Worm (Caenorhabditis elegans) whole organism, L4 larva: ENCODE data around the gene F53A10.2.

Experiments used
- D1046.2 ChIP-seq: fragments of 200-800 bp; sonication (Bioruptor generic); IDR thresholded peaks from 2 replicates; pipeline ENCODE4 v1.3.6; 2022; ENCODE audit warnings: missing genetic modification characterization, missing compliant biosample characterization
- F26F4.8 ChIP-seq: fragments of 200-800 bp; sonication (Bioruptor generic); conservative IDR thresholded peaks from 2 replicates; pipeline ENCODE4 v1.3.6; 2022; ENCODE audit warnings: missing genetic modification characterization, missing compliant biosample characterization
- F44E2.7 ChIP-seq: fragments of 200-800 bp; sonication (Bioruptor generic); IDR thresholded peaks from 2 replicates; pipeline ENCODE4 v2.1.2; 2022; ENCODE audit warnings: missing genetic modification characterization, missing compliant biosample characterization
- F49E8.2 ChIP-seq: sonication (generic microtip); optimal IDR thresholded peaks from 2 replicates; lab custom pipeline; 2016; ENCODE audit warnings: missing compliant biosample characterization, mild to moderate bottlenecking, missing genetic modification characterization, borderline replicate concordance
- R02D3.7 ChIP-seq: fragments of 150-350 bp; sonication (generic microtip); optimal IDR thresholded peaks from 3 replicates; lab custom pipeline; 2014; ENCODE audit warnings: missing biosample characterization, missing genetic modification characterization
- T20F7.1 ChIP-seq: fragments of 200-800 bp; sonication (Bioruptor generic); optimal IDR thresholded peaks from 2 replicates; lab custom pipeline; 2018; ENCODE audit warnings: mild to moderate bottlenecking, missing genetic modification characterization, missing compliant biosample characterization
- T26A8.4 ChIP-seq: fragments of 200-800 bp; sonication (Bioruptor generic); IDR thresholded peaks from 2 replicates; pipeline ENCODE4 v1.3.6; 2022; ENCODE audit warnings: missing genetic modification characterization, missing compliant biosample characterization
- Y105C5A.15 ChIP-seq: fragments of 200-800 bp; sonication (Bioruptor generic); IDR thresholded peaks from 2 replicates; pipeline ENCODE4 v1.3.6; 2022; ENCODE audit warnings: missing genetic modification characterization, missing compliant biosample characterization
- ZK546.5 ChIP-seq, 2 experiments: sonication (generic microtip); optimal IDR thresholded peaks; 2 replicates each; lab custom pipeline; 2017; ENCODE audit warnings: missing biosample characterization in 2 of 2, missing genetic modification characterization in 2 of 2
- attf-4 ChIP-seq: sonication (generic microtip); optimal IDR thresholded peaks from 3 replicates; lab custom pipeline; 2017; ENCODE audit warnings: missing biosample characterization, missing genetic modification characterization
- ceh-28 ChIP-seq: fragments of 150-350 bp; optimal IDR thresholded peaks from 2 replicates; lab custom pipeline; 2014; ENCODE audit warnings: missing biosample characterization, missing genetic modification reagents, missing genetic modification characterization
- ceh-32 ChIP-seq: sonication (generic microtip); optimal IDR thresholded peaks from 2 replicates; lab custom pipeline; 2016; ENCODE audit warnings: mild to moderate bottlenecking, missing genetic modification characterization, missing compliant biosample characterization; ENCODE audit not compliant: poor library complexity
- daf-12 ChIP-seq: fragments of 150-350 bp; optimal IDR thresholded peaks from 2 replicates; lab custom pipeline; 2014; ENCODE audit warnings: missing biosample characterization, missing genetic modification reagents, missing genetic modification characterization
- dmd-8 ChIP-seq: fragments of 200-800 bp; sonication (Bioruptor generic); IDR thresholded peaks from 2 replicates; pipeline ENCODE4 v1.3.6; 2022; ENCODE audit warnings: missing genetic modification characterization, missing compliant biosample characterization
- egl-43 ChIP-seq: fragments of 200-800 bp; sonication (Bioruptor generic); IDR thresholded peaks from 2 replicates; pipeline ENCODE4 v1.3.6; 2022; ENCODE audit warnings: missing genetic modification reagents, missing genetic modification characterization, missing compliant biosample characterization
- fos-1 ChIP-seq: fragments of 150-350 bp; optimal IDR thresholded peaks from 2 replicates; lab custom pipeline; 2014; ENCODE audit warnings: missing biosample characterization, missing genetic modification characterization
- gei-8 ChIP-seq: fragments of 200-800 bp; sonication (Bioruptor generic); optimal IDR thresholded peaks from 2 replicates; lab custom pipeline; 2018; ENCODE audit warnings: mild to moderate bottlenecking, missing genetic modification characterization, missing compliant biosample characterization
- hif-1 ChIP-seq, 2 experiments: sonication (generic microtip); optimal IDR thresholded peaks; 2 replicates each; lab custom pipeline; 2016 to 2017; ENCODE audit warnings: missing compliant biosample characterization in 2 of 2, missing genetic modification characterization in 2 of 2, missing genetic modification reagents in 2 of 2, missing genotype in 2 of 2, mild to moderate bottlenecking in 1 of 2
- jun-1 ChIP-seq: fragments of 150-350 bp; optimal IDR thresholded peaks from 2 replicates; lab custom pipeline; 2014; ENCODE audit warnings: missing biosample characterization, missing genetic modification reagents, missing genetic modification characterization
- lin-13 ChIP-seq: fragments of 150-350 bp; optimal IDR thresholded peaks from 2 replicates; lab custom pipeline; 2014; ENCODE audit warnings: missing biosample characterization, missing genetic modification reagents, missing genetic modification characterization
- lin-29 ChIP-seq: fragments of 200-800 bp; sonication (Bioruptor generic); IDR thresholded peaks from 2 replicates; pipeline ENCODE4 v1.3.6; 2022; ENCODE audit warnings: missing genetic modification reagents, missing genetic modification characterization, missing compliant biosample characterization
- lin-39 ChIP-seq: fragments of 150-350 bp; optimal IDR thresholded peaks from 2 replicates; lab custom pipeline; 2014; ENCODE audit warnings: missing biosample characterization, missing genetic modification reagents, missing genetic modification characterization
- madf-9 ChIP-seq: fragments of 200-800 bp; sonication (Bioruptor generic); conservative IDR thresholded peaks from 2 replicates; pipeline ENCODE4 v1.3.6; 2022; ENCODE audit warnings: missing genetic modification reagents, missing genetic modification characterization, missing compliant biosample characterization
- mes-2 ChIP-seq: sonication (generic microtip); optimal IDR thresholded peaks from 2 replicates; lab custom pipeline; 2016; ENCODE audit warnings: missing genotype, mild to moderate bottlenecking, missing genetic modification characterization, missing compliant biosample characterization; ENCODE audit not compliant: poor library complexity, severe bottlenecking
- mxl-3 ChIP-seq: fragments of 200-800 bp; sonication (Bioruptor generic); optimal IDR thresholded peaks from 2 replicates; lab custom pipeline; 2018; ENCODE audit warnings: mild to moderate bottlenecking, missing genetic modification characterization, missing compliant biosample characterization
- nhr-10 ChIP-seq: fragments of 150-350 bp; optimal IDR thresholded peaks from 2 replicates; lab custom pipeline; 2014; ENCODE audit warnings: missing biosample characterization, missing genetic modification characterization
- nhr-11 ChIP-seq: fragments of 150-350 bp; optimal IDR thresholded peaks from 2 replicates; lab custom pipeline; 2014; ENCODE audit warnings: missing biosample characterization, missing genetic modification characterization
- nhr-111 ChIP-seq: fragments of 200-800 bp; sonication (Bioruptor generic); optimal IDR thresholded peaks from 2 replicates; lab custom pipeline; 2018; ENCODE audit warnings: mild to moderate bottlenecking, missing genetic modification characterization, missing compliant biosample characterization
- nhr-237 ChIP-seq: sonication (generic microtip); optimal IDR thresholded peaks from 2 replicates; lab custom pipeline; 2017; ENCODE audit warnings: missing biosample characterization, missing genetic modification characterization
- nhr-41 ChIP-seq: fragments of 200-800 bp; sonication (Bioruptor generic); IDR thresholded peaks from 2 replicates; pipeline ENCODE4 v1.3.6; 2022; ENCODE audit warnings: missing genetic modification reagents, missing genetic modification characterization, missing compliant biosample characterization
- nhr-42 ChIP-seq: fragments of 200-800 bp; sonication (Bioruptor generic); IDR thresholded peaks from 2 replicates; pipeline ENCODE4 v1.3.6; 2022; ENCODE audit warnings: missing genetic modification characterization, missing compliant biosample characterization
- nhr-48 ChIP-seq: sonication (generic microtip); optimal IDR thresholded peaks from 2 replicates; lab custom pipeline; 2016; ENCODE audit warnings: mild to moderate bottlenecking, missing genetic modification characterization, missing compliant biosample characterization
- nhr-6 ChIP-seq: fragments of 150-350 bp; optimal IDR thresholded peaks from 2 replicates; lab custom pipeline; 2014; ENCODE audit warnings: missing biosample characterization, missing genetic modification characterization
- nhr-76 ChIP-seq: fragments of 150-350 bp; optimal IDR thresholded peaks from 2 replicates; lab custom pipeline; 2014; ENCODE audit warnings: missing biosample characterization, missing genetic modification characterization
- sdz-12 ChIP-seq: fragments of 200-800 bp; sonication (Bioruptor generic); optimal IDR thresholded peaks from 2 replicates; lab custom pipeline; 2018; ENCODE audit warnings: mild to moderate bottlenecking, missing genetic modification characterization, missing compliant biosample characterization
- set-16 ChIP-seq: fragments of 200-800 bp; sonication (Bioruptor generic); IDR thresholded peaks from 2 replicates; pipeline ENCODE4 v1.3.6; 2022; ENCODE audit warnings: missing genetic modification reagents, missing genetic modification characterization, missing compliant biosample characterization
- snpc-4 ChIP-seq: fragments of 150-350 bp; optimal IDR thresholded peaks from 2 replicates; lab custom pipeline; 2014; ENCODE audit warnings: missing biosample characterization, missing genetic modification characterization
- tag-97 ChIP-seq: fragments of 200-800 bp; sonication (Bioruptor generic); IDR thresholded peaks from 2 replicates; pipeline ENCODE4 v1.3.6; 2022; ENCODE audit warnings: missing genetic modification characterization, missing compliant biosample characterization
- unc-130 ChIP-seq: sonication (generic microtip); optimal IDR thresholded peaks from 2 replicates; lab custom pipeline; 2016; ENCODE audit warnings: missing genetic modification reagents, missing genetic modification characterization, missing compliant biosample characterization
- unc-62 ChIP-seq, 3 experiments: fragments of 150-350 bp in 1 of 3; sonication (generic microtip); optimal IDR thresholded peaks in 2 of 3; peaks in 1 of 3; 1 replicate in 1 of 3; 2 replicates in 2 of 3; lab custom pipeline; 2014 to 2017; ENCODE audit warnings: missing biosample characterization in 3 of 3, missing genetic modification characterization in 3 of 3, missing genetic modification reagents in 3 of 3, missing genotype in 1 of 3
- vab-7 ChIP-seq: fragments of 200-800 bp; sonication (Bioruptor generic); IDR thresholded peaks from 2 replicates; pipeline ENCODE4 v1.3.6; 2022; ENCODE audit warnings: missing genetic modification reagents, missing genetic modification characterization, missing compliant biosample characterization
- zfp-2 ChIP-seq: sonication (generic microtip); optimal IDR thresholded peaks from 2 replicates; lab custom pipeline; 2016; ENCODE audit warnings: mild to moderate bottlenecking, missing genetic modification characterization, missing compliant biosample characterization
- zfp-3 ChIP-seq: fragments of 200-800 bp; sonication (Bioruptor generic); conservative IDR thresholded peaks from 2 replicates; pipeline ENCODE4 v1.3.6; 2022; ENCODE audit warnings: missing genetic modification reagents, missing genetic modification characterization, missing compliant biosample characterization
- ztf-11 ChIP-seq: fragments of 150-350 bp; optimal IDR thresholded peaks from 2 replicates; lab custom pipeline; 2014; ENCODE audit warnings: missing biosample characterization, missing genetic modification characterization
- ztf-7 ChIP-seq: fragments of 150-350 bp; optimal IDR thresholded peaks from 2 replicates; lab custom pipeline; 2014; ENCODE audit warnings: missing biosample characterization, missing genetic modification characterization

The F53A10.2 gene

ce11 chrII:1246855-1247259, 49.7 kb downstream of the F53A10.2 start (continued):
- TF ChIP-seq egl-43 = peak; percentile 89
- peak; percentile 51 for TF ChIP-seq lin-13 (GFP tag; lab: Kevin White, UChicago)
- TF ChIP-seq T26A8.4 (GFP tag; lab: Robert Waterston, UW) = peak; percentile 95
- peak; percentile 80 for TF ChIP-seq nhr-42 (GFP tag; lab: Robert Waterston, UW)
- no peak for TF ChIP-seq snpc-4 (tag; lab: Kevin White, UChicago)
- no peak for TF ChIP-seq lin-39 (tag; lab: Kevin White, UChicago)
- TF ChIP-seq T20F7.1 = no peak
- peak in 1 of 2 experiments; percentile 84 for TF ChIP-seq hif-1 (tag; optimal IDR thresholded peaks at IDR 0.05; lab: Kevin White, UChicago)
- TF ChIP-seq set-16 (GFP tag; lab: Robert Waterston, UW) = peak; percentile 100
- peak; percentile 97 for TF ChIP-seq nhr-48 (tag; lab: Kevin White, UChicago)
- no peak for TF ChIP-seq Y105C5A.15
- TF ChIP-seq nhr-76 (tag; lab: Kevin White, UChicago) = no peak
- TF ChIP-seq ztf-11 (tag; lab: Kevin White, UChicago) = no peak
- TF ChIP-seq gei-8 = peak; percentile 53
- peak; percentile 86 for TF ChIP-seq nhr-41
- no peak for TF ChIP-seq unc-130 (GFP tag; lab: Kevin White, UChicago)
- peak; percentile 68 for TF ChIP-seq mes-2
- TF ChIP-seq ceh-32 (tag; lab: Kevin White, UChicago) = no peak
- 0 out of 2 replicates have a peak, but pooled peaks have one; percentile 34 for TF ChIP-seq vab-7 (GFP tag; lab: Robert Waterston, UW)
- no peak for TF ChIP-seq R02D3.7
- TF ChIP-seq mxl-3 (GFP tag; lab: Kevin White, UChicago) = peak; percentile 99
- no peak for TF ChIP-seq fos-1
- 0 out of 2 replicates have a peak, but pooled peaks have one; percentile 30 for TF ChIP-seq dmd-8
- TF ChIP-seq unc-62 (GFP tag; optimal IDR thresholded peaks at IDR 0.05 in 1 of 2; lab: Kevin White, UChicago) = peak in 1 of 2 experiments; percentile 99
- TF ChIP-seq unc-62 (tag; optimal IDR thresholded peaks at IDR 0.05; lab: Kevin White, UChicago) = no peak
- no peak for TF ChIP-seq nhr-111 (GFP tag; lab: Kevin White, UChicago)
- no peak for TF ChIP-seq sdz-12 (GFP tag; lab: Kevin White, UChicago)
- TF ChIP-seq attf-4 (tag; lab: Kevin White, UChicago) = peak; percentile 20
- TF ChIP-seq ztf-7 (tag; lab: Kevin White, UChicago) = no peak
- TF ChIP-seq F44E2.7 (GFP tag; lab: Robert Waterston, UW) = no peak
- TF ChIP-seq F49E8.2 = no peak
- TF ChIP-seq D1046.2 (GFP tag; lab: Robert Waterston, UW) = no peak
- TF ChIP-seq lin-29 (GFP tag; lab: Robert Waterston, UW) = peak; percentile 75
- no peak for TF ChIP-seq zfp-3

ce11 chrII:1252259-1252658, 55.1 kb downstream of the F53A10.2 start, which contains the start of gene lin-42:
lin-42 (minus strand) TSS chrII:1252359.
- TF ChIP-seq unc-62 (GFP tag; optimal IDR thresholded peaks at IDR 0.05 in 1 of 2; lab: Kevin White, UChicago) = no peak
- no peak for TF ChIP-seq unc-62 (tag; optimal IDR thresholded peaks at IDR 0.05; lab: Kevin White, UChicago)
- no peak for TF ChIP-seq T26A8.4 (GFP tag; lab: Robert Waterston, UW)
- TF ChIP-seq jun-1 = no peak
- TF ChIP-seq madf-9 (GFP tag; lab: Robert Waterston, UW) = no peak
- TF ChIP-seq nhr-11 (tag; lab: Kevin White, UChicago) = no peak
- no peak for TF ChIP-seq zfp-2 (tag; lab: Kevin White, UChicago)
- no peak for TF ChIP-seq ZK546.5 (tag; optimal IDR thresholded peaks at IDR 0.05; lab: Kevin White, UChicago)
- TF ChIP-seq nhr-10 (tag; lab: Kevin White, UChicago) = no peak
- no peak for TF ChIP-seq fos-1
- no peak for TF ChIP-seq nhr-237 (tag; lab: Kevin White, UChicago)
- TF ChIP-seq ceh-28 (tag; lab: Kevin White, UChicago) = no peak
- no peak for TF ChIP-seq F44E2.7 (GFP tag; lab: Robert Waterston, UW)
- no peak for TF ChIP-seq daf-12
- TF ChIP-seq F26F4.8 (GFP tag; lab: Robert Waterston, UW) = no peak
- no peak for TF ChIP-seq lin-13 (GFP tag; lab: Kevin White, UChicago)
- no peak for TF ChIP-seq nhr-6 (tag; lab: Kevin White, UChicago)
- no peak for TF ChIP-seq tag-97 (GFP tag; lab: Robert Waterston, UW)
- TF ChIP-seq, all 104 proteins: peak for 0
